Fruit fly (Drosophila melanogaster) Kc167 (cell line): ENCODE data around the gene Atxn7.

Source experiments
- Myc ChIP-seq: fragments of >200 bp; optimal IDR thresholded peaks from 2 replicates; lab custom pipeline; 2017; ENCODE audit warnings: missing external identifiers
- Sin3A ChIP-seq: fragments of >200 bp; optimal IDR thresholded peaks from 2 replicates; lab custom pipeline; 2018; ENCODE audit warnings: missing external identifiers
- insv ChIP-seq: fragments of >200 bp; optimal IDR thresholded peaks from 3 replicates; lab custom pipeline; 2018; ENCODE audit warnings: missing external identifiers
- psq ChIP-seq: fragments of >200 bp; optimal IDR thresholded peaks from 2 replicates; lab custom pipeline; 2017; ENCODE audit warnings: missing external identifiers

- no peak for TF ChIP-seq psq
- no peak for TF ChIP-seq Sin3A (lab: Kevin White, UChicago)
- no peak for TF ChIP-seq Myc
- TF ChIP-seq insv (lab: Kevin White, UChicago): no peak
Observed at dm6 chr2L:2424497-2424896, 48.9 kb downstream of the Atxn7 start, which contains the start of gene CG44139.
